Fruit fly (Drosophila melanogaster): Measurements from ENCODE around the gene CG34177.
A peak's percentile ranks its signal among the peaks of the same experiment; 100 is the strongest.

Gene CG34177

dm6 chr2L:4458119-4459056 lies 24.7 kb downstream of the CG34177 start, which contains the start of gene RpL27A (continued):
- no peak for TF ChIP-seq prd (optimal IDR thresholded peaks at IDR 0.05)
- TF ChIP-seq prd (GFP tag; IDR thresholded peaks at IDR 0.05) = peak; percentile 65
- peak; percentile 50 for TF ChIP-seq CG10462 (GFP tag; optimal IDR thresholded peaks at IDR 0.05)
- TF ChIP-seq CG11456 (GFP tag; IDR thresholded peaks at IDR 0.05) = peak; percentile 91
- TF ChIP-seq mld (GFP tag; IDR thresholded peaks at IDR 0.05; ENCODE audit: partially characterized antibody) = no peak
- TF ChIP-seq oc (tag; optimal IDR thresholded peaks at IDR 0.05) = peak; percentile 60
- TF ChIP-seq gsb-n (tag; optimal IDR thresholded peaks at IDR 0.05) = peak; percentile 80
- TF ChIP-seq gcm (GFP tag; optimal IDR thresholded peaks at IDR 0.05) = peak; percentile 71
- TF ChIP-seq NC2β (GFP tag; optimal IDR thresholded peaks at IDR 0.05) = peak; percentile 92
- peak; percentile 76 for TF ChIP-seq BEAF-32 (GFP tag; optimal IDR thresholded peaks at IDR 0.05)
- peak; percentile 28; the same call in 1 of the 2 replicates for TF ChIP-seq Taf1 (GFP tag; IDR thresholded peaks at IDR 0.05)
- peak; percentile 75 for TF ChIP-seq CG7839 (tag; optimal IDR thresholded peaks at IDR 0.05)
- TF ChIP-seq ttk (GFP tag; IDR thresholded peaks at IDR 0.05) = peak; percentile 80
- TF ChIP-seq MBD-R2 (GFP tag; IDR thresholded peaks at IDR 0.05) = peak; percentile 56
- peak; percentile 78 for TF ChIP-seq CG8924 (tag; optimal IDR thresholded peaks at IDR 0.05)
- peak; percentile 73 for TF ChIP-seq bbx (GFP tag; IDR thresholded peaks at IDR 0.05; ENCODE audit: partially characterized antibody)
- TF ChIP-seq her (GFP tag; optimal IDR thresholded peaks at IDR 0.05) = peak; percentile 71
- peak; percentile 84 for TF ChIP-seq CG2875 (GFP tag; optimal IDR thresholded peaks at IDR 0.05)
- TF ChIP-seq CG10543 (GFP tag; optimal IDR thresholded peaks at IDR 0.05) = peak; percentile 84
- TF ChIP-seq CG2129 (GFP tag; IDR thresholded peaks at IDR 0.05; ENCODE audit: partially characterized antibody) = no peak
- TF ChIP-seq dmrt99B (tag; optimal IDR thresholded peaks at IDR 0.05) = peak; percentile 59
- peak; percentile 91 for TF ChIP-seq CG17328 (GFP tag; IDR thresholded peaks at IDR 0.05)
- TF ChIP-seq seq (GFP tag; IDR thresholded peaks at IDR 0.05) = peak; percentile 69
- peak; percentile 66 for TF ChIP-seq az2 (GFP tag; optimal IDR thresholded peaks at IDR 0.05)
- TF ChIP-seq repo (GFP tag; optimal IDR thresholded peaks at IDR 0.05) = peak; percentile 61
- peak; percentile 8 for TF ChIP-seq CG1792 (GFP tag; optimal IDR thresholded peaks at IDR 0.05)
- TF ChIP-seq CG13775 (GFP tag; optimal IDR thresholded peaks at IDR 0.05) = peak; percentile 82
- peak; percentile 76 for TF ChIP-seq sug (tag; optimal IDR thresholded peaks at IDR 0.05)
- peak; percentile 92 for TF ChIP-seq vvl (GFP tag; IDR thresholded peaks at IDR 0.05)
- TF ChIP-seq Sox100B (GFP tag; optimal IDR thresholded peaks at IDR 0.05) = peak; percentile 68
- peak; percentile 32 for TF ChIP-seq tap (tag; optimal IDR thresholded peaks at IDR 0.05)
- TF ChIP-seq B-H2 (GFP tag; optimal IDR thresholded peaks at IDR 0.05) = peak; percentile 90
- TF ChIP-seq Hmr (GFP tag; optimal IDR thresholded peaks at IDR 0.05) = peak; percentile 93
- no peak for TF ChIP-seq cad (GFP tag; optimal IDR thresholded peaks at IDR 0.05)
- TF ChIP-seq Scr (GFP tag; IDR thresholded peaks at IDR 0.05; ENCODE audit: partially characterized antibody) = peak; percentile 57
- peak; percentile 52 to 68 for TF ChIP-seq chif (GFP tag; optimal IDR thresholded peaks at IDR 0.05)
- peak; percentile 68 for TF ChIP-seq E2f2 (GFP tag; IDR thresholded peaks at IDR 0.05)
- TF ChIP-seq CG12071 (GFP tag; optimal IDR thresholded peaks at IDR 0.05) = peak; percentile 91
- peak; percentile 51 for TF ChIP-seq cwo (GFP tag; optimal IDR thresholded peaks at IDR 0.05)
- TF ChIP-seq CG10565 (GFP tag; optimal IDR thresholded peaks at IDR 0.05) = no peak
- TF ChIP-seq Sry-β (GFP tag; optimal IDR thresholded peaks at IDR 0.05) = peak; percentile 70
- no peak for TF ChIP-seq Trl (optimal IDR thresholded peaks at IDR 0.05)
- TF ChIP-seq Trl (GFP tag; optimal IDR thresholded peaks at IDR 0.05) = peak; percentile 86
- peak; percentile 53 for TF ChIP-seq Hr3 (GFP tag; optimal IDR thresholded peaks at IDR 0.05)
- TF ChIP-seq Oaz (GFP tag; IDR thresholded peaks at IDR 0.05) = peak; percentile 66; the same call in 1 of the 2 replicates
- no peak for TF ChIP-seq danr (GFP tag; IDR thresholded peaks at IDR 0.05)
- TF ChIP-seq Fer1 (GFP tag; optimal IDR thresholded peaks at IDR 0.05) = peak; percentile 81
- TF ChIP-seq CG12155 (GFP tag; optimal IDR thresholded peaks at IDR 0.05) = peak; percentile 15
- TF ChIP-seq Myb (GFP tag; optimal IDR thresholded peaks at IDR 0.05) = peak; percentile 79

Measured in whole organism, embryonic.